Fruit fly (Drosophila melanogaster): ENCODE data around the gene loco.

Gene loco

DNA sequence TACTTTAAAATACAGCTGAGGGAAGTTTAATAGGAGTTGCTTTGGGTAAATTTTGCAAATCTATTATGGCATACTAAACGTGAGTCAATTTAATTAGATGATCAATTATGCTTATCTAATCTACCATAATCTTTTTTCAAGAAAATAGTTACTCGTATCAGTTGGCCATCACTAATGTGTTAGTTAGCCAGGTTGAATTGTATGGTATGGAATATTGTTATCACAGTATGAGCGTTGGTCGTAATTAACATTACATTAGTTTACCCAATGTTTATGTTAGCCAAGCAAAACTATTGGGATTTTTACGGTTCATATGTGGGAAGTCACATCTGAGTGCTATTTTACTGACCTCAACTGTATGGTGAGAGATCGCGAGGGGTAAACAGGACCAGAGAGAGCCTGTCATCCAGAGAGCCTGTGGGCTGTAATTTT, 34.4 kb upstream of the loco start (continued):
- peak; percentile 95 for TF ChIP-seq CG9727 (GFP tag; optimal IDR thresholded peaks at IDR 0.05)
- peak; percentile 32 for TF ChIP-seq Sry-δ (GFP tag; optimal IDR thresholded peaks at IDR 0.05)
- TF ChIP-seq Sox100B (GFP tag; optimal IDR thresholded peaks at IDR 0.05): peak; percentile 62
- no peak; the same call in 1 of the 2 replicates for TF ChIP-seq CG10366 (GFP tag; IDR thresholded peaks at IDR 0.05)
- TF ChIP-seq Bteb2 (GFP tag; optimal IDR thresholded peaks at IDR 0.05): peak; percentile 30
- peak; percentile 80 for TF ChIP-seq CG4424 (GFP tag; optimal IDR thresholded peaks at IDR 0.05)
- peak; percentile 33 for TF ChIP-seq stwl (tag; optimal IDR thresholded peaks at IDR 0.05)
- TF ChIP-seq CHES-1-like (GFP tag; optimal IDR thresholded peaks at IDR 0.05): peak; percentile 71
- TF ChIP-seq CG17186 (GFP tag; optimal IDR thresholded peaks at IDR 0.05): peak; percentile 40
- peak; percentile 15 for TF ChIP-seq CG5180 (GFP tag; optimal IDR thresholded peaks at IDR 0.05)
- TF ChIP-seq Ptx1 (GFP tag; IDR thresholded peaks at IDR 0.05): peak; percentile 64
- TF ChIP-seq shn (GFP tag; optimal IDR thresholded peaks at IDR 0.05): peak; percentile 78
- no peak for TF ChIP-seq Nf-YC (tag; optimal IDR thresholded peaks at IDR 0.05)
- no peak for TF ChIP-seq CG31224 (GFP tag; IDR thresholded peaks at IDR 0.05)
- TF ChIP-seq CG2202 (tag; optimal IDR thresholded peaks at IDR 0.05): peak; percentile 81
- peak; percentile 72 for TF ChIP-seq CG18599 (GFP tag; optimal IDR thresholded peaks at IDR 0.05)
- TF ChIP-seq CG13287 (GFP tag; IDR thresholded peaks at IDR 0.05; ENCODE audit: partially characterized antibody): no peak
- no peak for TF ChIP-seq D19B (GFP tag; optimal IDR thresholded peaks at IDR 0.05)
- peak; percentile 55 for TF ChIP-seq tap (tag; optimal IDR thresholded peaks at IDR 0.05)
- peak; percentile 19 for TF ChIP-seq CG17802 (tag; optimal IDR thresholded peaks at IDR 0.05)
- peak; percentile 5 for TF ChIP-seq oc (tag; optimal IDR thresholded peaks at IDR 0.05)
- TF ChIP-seq peb (GFP tag; IDR thresholded peaks at IDR 0.05): peak; percentile 22; the same call in 1 of the 2 replicates
- peak; percentile 54 for TF ChIP-seq dm (GFP tag; optimal IDR thresholded peaks at IDR 0.05)
- no peak for TF ChIP-seq CG42726 (GFP tag; IDR thresholded peaks at IDR 0.05; ENCODE audit: partially characterized antibody)
- 0 out of 2 replicates have a peak, but pooled peaks have one; percentile 11 for TF ChIP-seq rib (GFP tag; IDR thresholded peaks at IDR 0.05)
- peak; percentile 39 for TF ChIP-seq fu2 (GFP tag; optimal IDR thresholded peaks at IDR 0.05)
- no peak for TF ChIP-seq ken (GFP tag; IDR thresholded peaks at IDR 0.05)
- no peak for TF ChIP-seq aop (GFP tag; IDR thresholded peaks at IDR 0.05)
- peak in 1 of 2 experiments; percentile 36 for TF ChIP-seq Eip74EF (GFP tag; optimal IDR thresholded peaks at IDR 0.05)
- peak; percentile 48 for TF ChIP-seq grn (GFP tag; optimal IDR thresholded peaks at IDR 0.05)
- no peak for TF ChIP-seq CG14667 (GFP tag; IDR thresholded peaks at IDR 0.05)
- peak; percentile 75 for TF ChIP-seq Hsf (GFP tag; optimal IDR thresholded peaks at IDR 0.05)
- TF ChIP-seq Xrp1 (GFP tag; IDR thresholded peaks at IDR 0.05): peak; percentile 81
- peak; percentile 13 for TF ChIP-seq CG4854 (GFP tag; optimal IDR thresholded peaks at IDR 0.05)
- peak; percentile 44 for TF ChIP-seq BtbVII (GFP tag; optimal IDR thresholded peaks at IDR 0.05)
- no peak for TF ChIP-seq CG43689 (GFP tag; IDR thresholded peaks at IDR 0.05)
- peak; percentile 85 for TF ChIP-seq CG7556 (GFP tag; optimal IDR thresholded peaks at IDR 0.05)
- TF ChIP-seq Six4 (GFP tag; optimal IDR thresholded peaks at IDR 0.05): peak; percentile 61
- TF ChIP-seq CG11723 (GFP tag; optimal IDR thresholded peaks at IDR 0.05): peak; percentile 5
- TF ChIP-seq ham (GFP tag; IDR thresholded peaks at IDR 0.05): no peak
- peak; percentile 85 for TF ChIP-seq phol (tag; optimal IDR thresholded peaks at IDR 0.05)
- peak in 1 of 3 experiments; percentile 51 for TF ChIP-seq Stat92E (GFP tag; optimal IDR thresholded peaks at IDR 0.05)
- 0 out of 2 replicates have a peak, but pooled peaks have one; percentile 29 for TF ChIP-seq CG32772 (GFP tag; IDR thresholded peaks at IDR 0.05)
- TF ChIP-seq CG7372 (GFP tag; IDR thresholded peaks at IDR 0.05): no peak
- peak; percentile 77 for TF ChIP-seq az2 (GFP tag; optimal IDR thresholded peaks at IDR 0.05)
- TF ChIP-seq wor (GFP tag; IDR thresholded peaks at IDR 0.05): no peak
- peak; percentile 82 for TF ChIP-seq NC2β (GFP tag; optimal IDR thresholded peaks at IDR 0.05)
- TF ChIP-seq vnd (GFP tag; IDR thresholded peaks at IDR 0.05; ENCODE audit: partially characterized antibody): no peak
- no peak for TF ChIP-seq CTCF (GFP tag; optimal IDR thresholded peaks at IDR 0.05)
- TF ChIP-seq CG4282 (GFP tag; optimal IDR thresholded peaks at IDR 0.05): no peak
- TF ChIP-seq stc (GFP tag; IDR thresholded peaks at IDR 0.05): peak; percentile 25; the same call in 1 of the 2 replicates
